Worm (Caenorhabditis elegans) whole organism, early embryonic: ENCODE data around the gene K10D11.4.

Experiments used
- B0310.2 ChIP-seq: sonication (generic microtip); optimal IDR thresholded peaks from 2 replicates; lab custom pipeline; 2016; ENCODE audit warnings: mild to moderate bottlenecking, missing genetic modification characterization, missing compliant biosample characterization
- F13C5.2 ChIP-seq: sonication (generic microtip); optimal IDR thresholded peaks from 2 replicates; lab custom pipeline; 2017; ENCODE audit warnings: mild to moderate bottlenecking, missing genetic modification characterization, inconsistent platforms, missing compliant biosample characterization
- aly-1 ChIP-seq: sonication (generic microtip); optimal IDR thresholded peaks from 2 replicates; lab custom pipeline; 2016; ENCODE audit warnings: missing genetic modification characterization, missing compliant biosample characterization
- ama-1 ChIP-seq: fragments of 150-350 bp; optimal IDR thresholded peaks from 2 replicates; lab custom pipeline; 2014
- ceh-13 ChIP-seq: fragments of 200-800 bp; sonication (Bioruptor generic); optimal IDR thresholded peaks from 2 replicates; lab custom pipeline; 2018; ENCODE audit warnings: mild to moderate bottlenecking, missing genetic modification characterization, missing compliant biosample characterization
- ceh-36 ChIP-seq: sonication (generic microtip); optimal IDR thresholded peaks from 2 replicates; lab custom pipeline; 2016; ENCODE audit warnings: missing genetic modification characterization, inconsistent platforms, missing compliant biosample characterization
- ets-7 ChIP-seq: sonication (generic microtip); optimal IDR thresholded peaks from 2 replicates; lab custom pipeline; 2016; ENCODE audit warnings: missing genotype, missing genetic modification characterization, missing compliant biosample characterization
- flt-1 ChIP-seq: fragments of 200-800 bp; sonication (Bioruptor generic); IDR thresholded peaks from 2 replicates; pipeline ENCODE4 v1.3.6; 2022; ENCODE audit warnings: missing genetic modification characterization, missing compliant biosample characterization
- hmbx-1 ChIP-seq: sonication (generic microtip); optimal IDR thresholded peaks from 2 replicates; lab custom pipeline; 2016; ENCODE audit warnings: mild to moderate bottlenecking, missing genetic modification characterization, missing compliant biosample characterization
- hmg-4 ChIP-seq: fragments of 200-800 bp; sonication (Bioruptor generic); optimal IDR thresholded peaks from 2 replicates; lab custom pipeline; 2018; ENCODE audit warnings: mild to moderate bottlenecking, missing genetic modification characterization, missing compliant biosample characterization
- hnd-1 ChIP-seq: sonication (generic microtip); optimal IDR thresholded peaks from 2 replicates; lab custom pipeline; 2016; ENCODE audit warnings: missing genetic modification characterization, missing compliant biosample characterization
- pes-1 ChIP-seq: fragments of 200-800 bp; sonication (Bioruptor generic); IDR thresholded peaks from 2 replicates; pipeline ENCODE4 v1.3.6; 2022; ENCODE audit warnings: missing genetic modification reagents, missing genetic modification characterization, missing compliant biosample characterization
- scrt-1 ChIP-seq: fragments of 200-800 bp; sonication (Bioruptor generic); IDR thresholded peaks from 2 replicates; pipeline ENCODE4 v1.3.6; 2022; ENCODE audit warnings: missing genetic modification characterization, missing compliant biosample characterization
- sea-1 ChIP-seq: fragments of 200-800 bp; sonication (Bioruptor generic); conservative IDR thresholded peaks from 2 replicates; pipeline ENCODE4 v1.3.6; 2022; ENCODE audit warnings: missing genetic modification characterization, missing compliant biosample characterization
- tbx-11 ChIP-seq: fragments of 200-800 bp; sonication (Bioruptor generic); IDR thresholded peaks from 2 replicates; pipeline ENCODE4 v1.3.6; 2022; ENCODE audit warnings: missing genetic modification characterization, missing compliant biosample characterization
- tbx-37 ChIP-seq: fragments of 200-800 bp; sonication (Bioruptor generic); conservative IDR thresholded peaks from 2 replicates; pipeline ENCODE4 v1.3.6; 2022; ENCODE audit warnings: missing genetic modification reagents, missing genetic modification characterization, missing compliant biosample characterization
- tra-4 ChIP-seq: sonication (generic microtip); optimal IDR thresholded peaks from 2 replicates; lab custom pipeline; 2017; ENCODE audit warnings: missing genetic modification characterization, missing compliant biosample characterization

Gene K10D11.4

DNA sequence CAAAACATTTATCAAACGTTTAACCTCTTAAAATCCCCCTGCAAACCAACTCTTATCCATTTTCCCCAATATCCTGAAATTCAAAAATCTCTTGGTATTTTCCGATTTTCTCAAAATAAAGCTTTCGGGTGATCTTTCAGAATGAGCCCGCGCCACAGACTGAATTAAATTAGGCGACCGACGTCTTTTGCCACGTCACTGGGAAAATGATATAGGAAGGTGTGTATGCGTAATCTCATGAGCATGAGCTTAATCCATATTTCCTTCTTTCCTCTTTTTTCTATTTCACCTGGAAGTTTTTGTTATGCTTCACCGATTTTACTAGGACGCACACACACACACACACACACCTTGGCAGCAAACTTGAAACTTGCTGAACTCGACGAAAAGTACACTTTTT is 26.7 kb upstream of the K10D11.4 start:
- TF ChIP-seq B0310.2 (tag; lab: Kevin White, UChicago) (no peak), aly-1 (tag; lab: Kevin White, UChicago) (no peak), tra-4 (tag; lab: Kevin White, UChicago) (no peak), scrt-1 (GFP tag; lab: Robert Waterston, UW) (no peak), ama-1 (lab: Kevin White, UChicago) (no peak), sea-1 (GFP tag; lab: Robert Waterston, UW) (no peak), F13C5.2 (tag; lab: Kevin White, UChicago) (no peak), ets-7 (tag; lab: Kevin White, UChicago) (no peak), hnd-1 (tag; lab: Kevin White, UChicago) (no peak), ceh-36 (tag; lab: Kevin White, UChicago) (no peak), hmbx-1 (tag; lab: Kevin White, UChicago) (no peak), tbx-37 (GFP tag; lab: Robert Waterston, UW) (no peak), tbx-11 (no peak), hmg-4 (GFP tag; lab: Kevin White, UChicago) (no peak), ceh-13 (GFP tag; lab: Kevin White, UChicago) (no peak), flt-1 (no peak), pes-1 (no peak)

- TF ChIP-seq ets-7 (tag; lab: Kevin White, UChicago): no peak
- TF ChIP-seq tra-4 (tag; lab: Kevin White, UChicago): no peak
- TF ChIP-seq scrt-1 (GFP tag; lab: Robert Waterston, UW): no peak
- TF ChIP-seq F13C5.2 (tag; lab: Kevin White, UChicago): no peak
- TF ChIP-seq hnd-1 (tag; lab: Kevin White, UChicago): no peak
- no peak for TF ChIP-seq tbx-37 (GFP tag; lab: Robert Waterston, UW)
- no peak for TF ChIP-seq B0310.2 (tag; lab: Kevin White, UChicago)
- no peak for TF ChIP-seq sea-1 (GFP tag; lab: Robert Waterston, UW)
- no peak for TF ChIP-seq aly-1 (tag; lab: Kevin White, UChicago)
- TF ChIP-seq ceh-13 (GFP tag; lab: Kevin White, UChicago): no peak
- TF ChIP-seq tbx-11: no peak
- no peak for TF ChIP-seq hmg-4 (GFP tag; lab: Kevin White, UChicago)
- no peak for TF ChIP-seq ama-1 (lab: Kevin White, UChicago)
- TF ChIP-seq hmbx-1 (tag; lab: Kevin White, UChicago): no peak
- TF ChIP-seq pes-1: no peak
Observed at ce11 chrIV:13016820-13017219, 22.5 kb upstream of the K10D11.4 start.

DNA sequence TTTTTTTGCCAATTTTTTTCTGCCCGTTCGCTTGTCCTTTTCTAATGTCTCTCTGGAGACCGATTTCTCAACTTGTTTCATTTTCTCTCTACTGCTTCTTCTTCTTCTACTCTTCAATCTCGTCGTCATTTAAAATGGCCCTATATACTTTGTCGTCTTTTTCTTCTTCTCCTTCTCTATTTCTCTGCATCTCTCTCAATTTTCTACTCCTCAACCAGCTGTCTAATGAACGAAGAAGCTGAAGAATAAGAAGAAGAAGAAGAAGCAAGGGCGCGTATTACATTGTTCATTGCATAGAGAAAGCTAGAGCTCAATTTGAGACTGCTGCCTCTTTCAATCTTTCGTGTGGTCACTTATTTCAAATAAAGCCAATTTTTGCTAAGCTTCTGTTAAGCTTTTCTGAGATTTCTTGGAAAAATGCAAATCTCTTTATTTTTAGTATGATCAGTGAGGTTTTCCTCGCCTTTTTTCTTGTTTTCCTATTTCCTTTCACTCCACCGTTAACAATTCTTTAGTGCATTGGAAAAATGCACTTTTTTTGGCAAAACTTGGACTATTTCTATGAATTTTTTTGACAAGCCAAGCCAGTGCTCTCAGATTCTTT is 21.6 kb upstream of the K10D11.4 start:
- no peak for TF ChIP-seq hnd-1 (tag; lab: Kevin White, UChicago)
- TF ChIP-seq tbx-11: no peak
- no peak for TF ChIP-seq F13C5.2 (tag; lab: Kevin White, UChicago)
- no peak for TF ChIP-seq ets-7 (tag; lab: Kevin White, UChicago)
- no peak for TF ChIP-seq hmbx-1 (tag; lab: Kevin White, UChicago)
- TF ChIP-seq tbx-37 (GFP tag; lab: Robert Waterston, UW): no peak
- no peak for TF ChIP-seq ceh-36 (tag; lab: Kevin White, UChicago)
- no peak for TF ChIP-seq sea-1 (GFP tag; lab: Robert Waterston, UW)
- TF ChIP-seq ceh-13 (GFP tag; lab: Kevin White, UChicago): no peak
- no peak for TF ChIP-seq pes-1

ce11 chrIV:13013711-13014341 is 19.6 kb upstream of the K10D11.4 start:
- no peak for TF ChIP-seq hmg-4 (GFP tag; lab: Kevin White, UChicago)
- no peak for TF ChIP-seq hnd-1 (tag; lab: Kevin White, UChicago)
- no peak for TF ChIP-seq hmbx-1 (tag; lab: Kevin White, UChicago)
- no peak for TF ChIP-seq tbx-37 (GFP tag; lab: Robert Waterston, UW)
- no peak for TF ChIP-seq ets-7 (tag; lab: Kevin White, UChicago)
- TF ChIP-seq scrt-1 (GFP tag; lab: Robert Waterston, UW): no peak
- no peak for TF ChIP-seq ceh-13 (GFP tag; lab: Kevin White, UChicago)
- no peak for TF ChIP-seq flt-1
- TF ChIP-seq sea-1 (GFP tag; lab: Robert Waterston, UW): no peak
- no peak for TF ChIP-seq aly-1 (tag; lab: Kevin White, UChicago)
- TF ChIP-seq B0310.2 (tag; lab: Kevin White, UChicago): no peak
- no peak for TF ChIP-seq F13C5.2 (tag; lab: Kevin White, UChicago)
- no peak for TF ChIP-seq tra-4 (tag; lab: Kevin White, UChicago)
- no peak for TF ChIP-seq tbx-11
- no peak for TF ChIP-seq ama-1 (lab: Kevin White, UChicago)
- no peak for TF ChIP-seq pes-1
- no peak for TF ChIP-seq ceh-36 (tag; lab: Kevin White, UChicago)

DNA sequence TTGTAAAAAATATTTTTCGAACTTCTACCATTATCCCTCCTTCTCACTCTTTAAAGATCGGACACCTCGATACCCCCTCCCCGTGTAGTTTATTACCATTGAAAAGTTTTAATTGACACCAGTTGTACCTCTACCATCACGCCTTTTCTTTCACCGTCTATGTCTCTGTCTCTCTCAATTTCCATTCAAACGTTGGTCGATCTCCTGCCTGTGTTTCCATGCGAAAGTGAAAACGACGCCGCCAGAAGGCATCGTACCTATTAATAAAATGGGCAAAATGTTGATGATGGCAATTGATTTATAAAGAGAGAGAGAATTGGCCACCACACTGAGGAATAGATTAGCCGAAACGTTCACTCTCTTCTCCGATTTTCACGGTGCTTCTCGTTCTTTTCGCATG is 19.0 kb upstream of the K10D11.4 start:
- TF ChIP-seq sea-1 (GFP tag; lab: Robert Waterston, UW) (no peak), ceh-36 (tag; lab: Kevin White, UChicago) (no peak), tbx-11 (no peak), scrt-1 (GFP tag; lab: Robert Waterston, UW) (no peak), B0310.2 (tag; lab: Kevin White, UChicago) (no peak), ama-1 (lab: Kevin White, UChicago) (no peak), flt-1 (no peak), ets-7 (tag; lab: Kevin White, UChicago) (no peak), ceh-13 (GFP tag; lab: Kevin White, UChicago) (no peak)

ce11 chrIV:13009507-13009906 is 15.2 kb upstream of the K10D11.4 start:
- TF ChIP-seq hnd-1 (tag; lab: Kevin White, UChicago): no peak
- TF ChIP-seq tbx-11: no peak
- TF ChIP-seq ceh-36 (tag; lab: Kevin White, UChicago): no peak
- no peak for TF ChIP-seq ceh-13 (GFP tag; lab: Kevin White, UChicago)
- no peak for TF ChIP-seq ama-1 (lab: Kevin White, UChicago)
- no peak for TF ChIP-seq pes-1
- TF ChIP-seq ets-7 (tag; lab: Kevin White, UChicago): no peak
- TF ChIP-seq F13C5.2 (tag; lab: Kevin White, UChicago): no peak
- TF ChIP-seq B0310.2 (tag; lab: Kevin White, UChicago): no peak
- TF ChIP-seq tra-4 (tag; lab: Kevin White, UChicago): no peak
- TF ChIP-seq sea-1 (GFP tag; lab: Robert Waterston, UW): no peak
- no peak for TF ChIP-seq flt-1
